Fruit fly (Drosophila melanogaster): ENCODE results near the gene CG31624.

CG31624 gene

dm6 chr2L:21196511-21196910 lies 3.7 kb downstream of the CG31624 start (continued):
- TF ChIP-seq maf-S (GFP tag; optimal IDR thresholded peaks at IDR 0.05) (no peak), CG32767 (GFP tag; IDR thresholded peaks at IDR 0.05) (no peak), eve (GFP tag; optimal IDR thresholded peaks at IDR 0.05) (peak in 1 of 2 experiments; percentile 52), nmo (GFP tag; optimal IDR thresholded peaks at IDR 0.05) (peak; percentile 20), CG32772 (GFP tag; IDR thresholded peaks at IDR 0.05) (no peak), CG6654 (GFP tag; optimal IDR thresholded peaks at IDR 0.05) (no peak), Hmr (GFP tag; optimal IDR thresholded peaks at IDR 0.05) (peak; percentile 34), CG7271 (tag; optimal IDR thresholded peaks at IDR 0.05) (no peak), Mad (GFP tag; optimal IDR thresholded peaks at IDR 0.05) (no peak), CG4707 (GFP tag; optimal IDR thresholded peaks at IDR 0.05) (no peak), salm (tag; optimal IDR thresholded peaks at IDR 0.05) (no peak), Med (GFP tag) (peak; percentile 77), CoRest (tag; optimal IDR thresholded peaks at IDR 0.05) (peak; percentile 27), CG6791 (GFP tag; IDR thresholded peaks at IDR 0.05; ENCODE audit: partially characterized antibody) (no peak), CG4820 (GFP tag; optimal IDR thresholded peaks at IDR 0.05) (no peak), CG9932 (GFP tag; IDR thresholded peaks at IDR 0.05) (no peak), jumu (GFP tag; optimal IDR thresholded peaks at IDR 0.05) (no peak), chm (GFP tag; IDR thresholded peaks at IDR 0.05) (no peak), dm (GFP tag; optimal IDR thresholded peaks at IDR 0.05) (no peak), CG14667 (GFP tag; IDR thresholded peaks at IDR 0.05) (no peak), Hr51 (GFP tag; optimal IDR thresholded peaks at IDR 0.05) (peak in 1 of 2 experiments; percentile 3), CG10654 (GFP tag; optimal IDR thresholded peaks at IDR 0.05) (no peak), CG15601 (tag; optimal IDR thresholded peaks at IDR 0.05) (no peak), grn (GFP tag; optimal IDR thresholded peaks at IDR 0.05) (no peak), Ssrp (tag; optimal IDR thresholded peaks at IDR 0.05) (no peak), CG8924 (tag; optimal IDR thresholded peaks at IDR 0.05) (peak; percentile 6), CG6683 (GFP tag; optimal IDR thresholded peaks at IDR 0.05) (no peak), ind (GFP tag; optimal IDR thresholded peaks at IDR 0.05) (peak; percentile 14), CG14441 (GFP tag; IDR thresholded peaks at IDR 0.05) (no peak), Hr3 (GFP tag; optimal IDR thresholded peaks at IDR 0.05) (no peak), Xrp1 (GFP tag; IDR thresholded peaks at IDR 0.05) (no peak), esg (GFP tag; conservative IDR thresholded peaks at IDR 0.05) (no peak), Mrtf (GFP tag; IDR thresholded peaks at IDR 0.05) (no peak), CG2202 (tag; optimal IDR thresholded peaks at IDR 0.05) (no peak), Dip2 (GFP tag; IDR thresholded peaks at IDR 0.05) (no peak), CG12744 (GFP tag; optimal IDR thresholded peaks at IDR 0.05) (no peak), Dad (GFP tag; optimal IDR thresholded peaks at IDR 0.05) (no peak), cwo (GFP tag; optimal IDR thresholded peaks at IDR 0.05) (peak; percentile 12), CG10209 (GFP tag; optimal IDR thresholded peaks at IDR 0.05) (peak; percentile 46), CG2712 (tag; optimal IDR thresholded peaks at IDR 0.05) (peak; percentile 33), CG10147 (GFP tag; optimal IDR thresholded peaks at IDR 0.05) (no peak), Awh (GFP tag; IDR thresholded peaks at IDR 0.05) (no peak), cg (GFP tag; optimal IDR thresholded peaks at IDR 0.05) (no peak), CG11504 (tag; optimal IDR thresholded peaks at IDR 0.05) (peak; percentile 47), HLHmδ (GFP tag; optimal IDR thresholded peaks at IDR 0.05) (no peak), CG2129 (GFP tag; IDR thresholded peaks at IDR 0.05; ENCODE audit: partially characterized antibody) (no peak), NfI (GFP tag; optimal IDR thresholded peaks at IDR 0.05) (no peak), CG11456 (GFP tag; IDR thresholded peaks at IDR 0.05) (no peak), sens (GFP tag) (peak; percentile 82), gsb (GFP tag; IDR thresholded peaks at IDR 0.05) (no peak), ssp (GFP tag; IDR thresholded peaks at IDR 0.05) (no peak), Hey (tag; optimal IDR thresholded peaks at IDR 0.05) (no peak)
